Fruit fly (Drosophila melanogaster) whole organism: ENCODE data around the gene CG11504.

Experiments used
- CG8478 ChIP-seq: fragments of >200 bp; optimal IDR thresholded peaks from 2 replicates; lab custom pipeline; 2018; ENCODE audit warnings: inconsistent platforms
- Dll ChIP-seq: fragments of >200 bp; optimal IDR thresholded peaks from 2 replicates; lab custom pipeline; 2017
- EcR ChIP-seq, 2 experiments: fragments of >200 bp; optimal IDR thresholded peaks; 2 replicates each; lab custom pipeline; 2017; ENCODE audit warnings: missing biosample characterization in 2 of 2, missing genetic modification characterization in 2 of 2, missing genetic modification reagents in 2 of 2
- psq ChIP-seq: fragments of >200 bp; optimal IDR thresholded peaks from 2 replicates; lab custom pipeline; 2017
- usp ChIP-seq: fragments of >200 bp; optimal IDR thresholded peaks from 2 replicates; lab custom pipeline; 2017; ENCODE audit warnings: missing biosample characterization, missing genetic modification characterization, mixed read lengths

- TF ChIP-seq CG8478 (lab: Kevin White, UChicago) = no peak
- no peak for TF ChIP-seq usp (GFP tag; lab: Kevin White, UChicago)
- no peak for TF ChIP-seq Dll (lab: Kevin White, UChicago)
- TF ChIP-seq EcR (GFP tag; optimal IDR thresholded peaks at IDR 0.05; lab: Kevin White, UChicago) = no peak
- TF ChIP-seq psq = no peak
Measured at dm6 chr3R:30021009-30021408, 23.3 kb downstream of the CG11504 start.
